Fruit fly (Drosophila melanogaster) whole organism, embryonic: Measurements from ENCODE around the gene E2f1.

ENCODE experiments used
- Atf-2 ChIP-seq: fragments of 200-800 bp; sonication (Bioruptor generic); optimal IDR thresholded peaks from 2 replicates; lab custom pipeline; 2016; ENCODE audit warnings: missing biosample characterization, missing genetic modification characterization
- Blimp-1 ChIP-seq: fragments of 200-800 bp; sonication (Bioruptor generic); optimal IDR thresholded peaks from 3 replicates; lab custom pipeline; 2018; ENCODE audit warnings: missing biosample characterization, missing genetic modification characterization, mild to moderate bottlenecking, moderate library complexity, missing genetic modification reagents
- BtbVII ChIP-seq: fragments of 200-800 bp; sonication (Bioruptor generic); optimal IDR thresholded peaks from 3 replicates; lab custom pipeline; 2017; ENCODE audit warnings: missing biosample characterization, mild to moderate bottlenecking, missing genetic modification characterization
- CG10267 ChIP-seq: fragments of 200-800 bp; sonication (Bioruptor generic); optimal IDR thresholded peaks from 2 replicates; lab custom pipeline; 2018; ENCODE audit warnings: missing biosample characterization, mild to moderate bottlenecking, missing genetic modification characterization, moderate library complexity
- CG10431 ChIP-seq: fragments of 200-800 bp; sonication (Bioruptor generic); optimal IDR thresholded peaks from 3 replicates; lab custom pipeline; 2018; ENCODE audit warnings: missing biosample characterization, mild to moderate bottlenecking, missing genetic modification characterization
- CG12219 ChIP-seq: fragments of 200-800 bp; sonication (Bioruptor generic); optimal IDR thresholded peaks from 3 replicates; lab custom pipeline; 2018; ENCODE audit warnings: missing biosample characterization, mild to moderate bottlenecking, missing genetic modification characterization
- CG13296 ChIP-seq: fragments of 200-800 bp; sonication (Bioruptor generic); optimal IDR thresholded peaks from 3 replicates; lab custom pipeline; 2018; ENCODE audit warnings: missing biosample characterization, mild to moderate bottlenecking, missing genetic modification characterization
- CG1647 ChIP-seq: fragments of 200-800 bp; sonication (Bioruptor generic); optimal IDR thresholded peaks from 3 replicates; lab custom pipeline; 2016; ENCODE audit warnings: missing biosample characterization, missing genetic modification characterization
- CG17829 ChIP-seq: fragments of 200-800 bp; optimal IDR thresholded peaks from 2 replicates; lab custom pipeline; 2019; ENCODE audit warnings: missing biosample characterization, mild to moderate bottlenecking, missing genetic modification characterization, moderate library complexity
- CG2116 ChIP-seq: fragments of 200-800 bp; sonication (Bioruptor generic); optimal IDR thresholded peaks from 3 replicates; lab custom pipeline; 2018; ENCODE audit warnings: missing biosample characterization, mild to moderate bottlenecking, missing genetic modification characterization
- CG31441 ChIP-seq: fragments of 200-800 bp; sonication (Bioruptor generic); IDR thresholded peaks from 2 replicates; pipeline ENCODE4 v1.3.6; 2022; ENCODE audit warnings: missing biosample characterization, missing genetic modification characterization
- CG43689 ChIP-seq: fragments of 200-800 bp; sonication (Bioruptor generic); IDR thresholded peaks from 2 replicates; pipeline ENCODE4 v1.3.6; 2022; ENCODE audit warnings: missing biosample characterization, missing genetic modification characterization
- CG6765 ChIP-seq: fragments of 200-800 bp; sonication (Bioruptor generic); optimal IDR thresholded peaks from 3 replicates; lab custom pipeline; 2017; ENCODE audit warnings: missing biosample characterization, mild to moderate bottlenecking, missing genetic modification characterization
- CG7556 ChIP-seq: fragments of 200-800 bp; sonication (Bioruptor generic); optimal IDR thresholded peaks from 2 replicates; lab custom pipeline; 2017; ENCODE audit warnings: missing biosample characterization, mild to moderate bottlenecking, missing genetic modification characterization
- CG7786 ChIP-seq: fragments of 200-800 bp; sonication (Bioruptor generic); optimal IDR thresholded peaks from 2 replicates; lab custom pipeline; 2016; ENCODE audit warnings: missing biosample characterization, missing genetic modification characterization
- CG9437 ChIP-seq: fragments of 200-800 bp; sonication (Bioruptor generic); optimal IDR thresholded peaks from 2 replicates; lab custom pipeline; 2018; ENCODE audit warnings: missing biosample characterization, mild to moderate bottlenecking, missing genetic modification characterization
- CG9797 ChIP-seq: fragments of 200-800 bp; sonication (Bioruptor generic); optimal IDR thresholded peaks from 3 replicates; lab custom pipeline; 2018; ENCODE audit warnings: missing biosample characterization, mild to moderate bottlenecking, missing genetic modification characterization
- CoRest ChIP-seq: fragments of 200-800 bp; sonication (Bioruptor generic); optimal IDR thresholded peaks from 3 replicates; lab custom pipeline; 2018; ENCODE audit warnings: missing biosample characterization, mild to moderate bottlenecking, missing genetic modification characterization, moderate library complexity
- D ChIP-seq, 2 experiments: fragments of 200-800 bp in 1 of 2; fragments of >200 bp in 1 of 2; sonication (Bioruptor generic) in 1 of 2; optimal IDR thresholded peaks; 2 replicates in 1 of 2; 3 replicates in 1 of 2; lab custom pipeline; 2017; ENCODE audit warnings: mild to moderate bottlenecking in 1 of 2, missing biosample characterization in 1 of 2, missing genetic modification characterization in 1 of 2, missing genetic modification reagents in 1 of 2
- Dip3 ChIP-seq: fragments of 200-800 bp; sonication (Bioruptor generic); optimal IDR thresholded peaks from 3 replicates; lab custom pipeline; 2016; ENCODE audit warnings: missing biosample characterization, missing genetic modification characterization
- Ets65A ChIP-seq: fragments of 200-800 bp; sonication (Bioruptor generic); peaks from one replicate; lab custom pipeline; 2016; ENCODE audit warnings: missing biosample characterization, missing genetic modification characterization
- HHEX ChIP-seq: fragments of 200-800 bp; sonication (Bioruptor generic); optimal IDR thresholded peaks from 3 replicates; lab custom pipeline; 2017; ENCODE audit warnings: missing biosample characterization, mild to moderate bottlenecking, missing genetic modification characterization, missing genetic modification reagents
- Hmx ChIP-seq: fragments of 200-800 bp; sonication (Bioruptor generic); optimal IDR thresholded peaks from 2 replicates; lab custom pipeline; 2016; ENCODE audit warnings: missing biosample characterization, missing genetic modification characterization
- Hsf ChIP-seq: fragments of 200-800 bp; sonication (Bioruptor generic); optimal IDR thresholded peaks from 3 replicates; lab custom pipeline; 2016; ENCODE audit warnings: missing biosample characterization, missing genetic modification characterization
- Lim3 ChIP-seq: fragments of 200-800 bp; sonication (Bioruptor generic); IDR thresholded peaks from 2 replicates; pipeline ENCODE4 v1.3.6; 2022; ENCODE audit warnings: missing biosample characterization, missing genetic modification characterization
- NC2β ChIP-seq: fragments of 200-800 bp; sonication (Bioruptor generic); optimal IDR thresholded peaks from 2 replicates; lab custom pipeline; 2016; ENCODE audit warnings: missing biosample characterization, missing genetic modification characterization
- Oli ChIP-seq: fragments of 200-800 bp; sonication (Bioruptor generic); optimal IDR thresholded peaks from 2 replicates; lab custom pipeline; 2018; ENCODE audit warnings: missing biosample characterization, mild to moderate bottlenecking, missing genetic modification characterization, moderate library complexity
- Ptx1 ChIP-seq: fragments of 200-800 bp; sonication (Bioruptor generic); IDR thresholded peaks from 2 replicates; pipeline ENCODE4 v1.3.6; 2022; ENCODE audit warnings: missing biosample characterization, missing genetic modification characterization
- TFAM ChIP-seq: fragments of 200-800 bp; sonication (Bioruptor generic); optimal IDR thresholded peaks from 2 replicates; lab custom pipeline; 2017; ENCODE audit warnings: missing biosample characterization, missing genetic modification characterization, inconsistent platforms
- bbx ChIP-seq: fragments of 200-800 bp; sonication (Bioruptor generic); IDR thresholded peaks from 2 replicates; pipeline ENCODE4 v1.3.6; 2022; ENCODE audit warnings: missing biosample characterization, missing genetic modification characterization; ENCODE audit not compliant: partially characterized antibody
- bowl ChIP-seq: fragments of 200-800 bp; sonication (Bioruptor generic); IDR thresholded peaks from 2 replicates; pipeline ENCODE4 v1.3.6; 2022; ENCODE audit warnings: missing biosample characterization, missing genetic modification characterization
- cas ChIP-seq: fragments of 200-800 bp; sonication (Bioruptor generic); IDR thresholded peaks from 2 replicates; pipeline ENCODE4 v1.3.6; 2022; ENCODE audit warnings: missing biosample characterization, missing genetic modification characterization
- crol ChIP-seq: fragments of 200-800 bp; sonication (Bioruptor generic); IDR thresholded peaks from 2 replicates; pipeline ENCODE4 v1.3.6; 2022; ENCODE audit warnings: missing biosample characterization, missing genetic modification characterization
- cwo ChIP-seq: fragments of 200-800 bp; sonication (Bioruptor generic); optimal IDR thresholded peaks from 3 replicates; lab custom pipeline; 2017; ENCODE audit warnings: missing biosample characterization, missing genetic modification characterization, mild to moderate bottlenecking, moderate library complexity, missing genetic modification reagents
- ems ChIP-seq: fragments of 200-800 bp; sonication (Bioruptor generic); optimal IDR thresholded peaks from 3 replicates; lab custom pipeline; 2016; ENCODE audit warnings: missing biosample characterization, missing genetic modification characterization
- en ChIP-seq: fragments of 200-800 bp; sonication (Bioruptor generic); optimal IDR thresholded peaks from 2 replicates; lab custom pipeline; 2016; ENCODE audit warnings: missing biosample characterization, missing genetic modification characterization
- fu2 ChIP-seq: fragments of 200-800 bp; sonication (Bioruptor generic); optimal IDR thresholded peaks from 2 replicates; lab custom pipeline; 2016; ENCODE audit warnings: missing biosample characterization, missing genetic modification characterization
- gem ChIP-seq: fragments of 200-800 bp; sonication (Bioruptor generic); optimal IDR thresholded peaks from 2 replicates; lab custom pipeline; 2019; ENCODE audit warnings: missing biosample characterization, mild to moderate bottlenecking, missing genetic modification characterization, moderate library complexity
- grau ChIP-seq: fragments of 200-800 bp; optimal IDR thresholded peaks from 3 replicates; lab custom pipeline; 2019; ENCODE audit warnings: missing biosample characterization, mild to moderate bottlenecking, missing genetic modification characterization, moderate library complexity
- hbn ChIP-seq: fragments of 200-800 bp; sonication (Bioruptor generic); IDR thresholded peaks from 2 replicates; pipeline ENCODE4 v1.3.6; 2022; ENCODE audit warnings: missing biosample characterization, missing genetic modification characterization; ENCODE audit not compliant: partially characterized antibody
- ken ChIP-seq: fragments of 200-800 bp; sonication (Bioruptor generic); IDR thresholded peaks from 3 replicates; pipeline ENCODE4 v1.3.6; 2022; ENCODE audit warnings: missing biosample characterization, missing genetic modification characterization
- kni ChIP-seq: fragments of 200-800 bp; sonication (Bioruptor generic); optimal IDR thresholded peaks from 3 replicates; lab custom pipeline; 2017; ENCODE audit warnings: mild to moderate bottlenecking, missing biosample characterization, missing genetic modification reagents, missing genetic modification characterization
- p53 ChIP-seq: fragments of 200-800 bp; sonication (Bioruptor generic); optimal IDR thresholded peaks from 2 replicates; lab custom pipeline; 2016; ENCODE audit warnings: missing biosample characterization, missing genetic modification characterization
- pan ChIP-seq, 4 experiments: fragments of >200 bp in 3 of 4; fragments of 200-800 bp in 1 of 4; sonication (Bioruptor generic) in 1 of 4; optimal IDR thresholded peaks in 3 of 4; IDR thresholded peaks in 1 of 4; 2 replicates each; pipeline versions ENCODE4 v1.3.6 to Lab custom; 2017 to 2022; ENCODE audit warnings: missing biosample characterization in 2 of 4, missing genetic modification characterization in 2 of 4, mixed read lengths in 1 of 4
- phol ChIP-seq: fragments of 200-800 bp; sonication (Bioruptor generic); optimal IDR thresholded peaks from 3 replicates; lab custom pipeline; 2018; ENCODE audit warnings: missing biosample characterization, mild to moderate bottlenecking, missing genetic modification characterization, moderate library complexity
- tin ChIP-seq: fragments of 200-800 bp; sonication (Bioruptor generic); optimal IDR thresholded peaks from 3 replicates; lab custom pipeline; 2016; ENCODE audit warnings: missing biosample characterization, missing genetic modification characterization
- unpg ChIP-seq: fragments of 200-800 bp; sonication (Bioruptor generic); optimal IDR thresholded peaks from 3 replicates; lab custom pipeline; 2018; ENCODE audit warnings: missing biosample characterization, mild to moderate bottlenecking, missing genetic modification characterization, moderate library complexity
- vvl ChIP-seq: fragments of 200-800 bp; sonication (Bioruptor generic); IDR thresholded peaks from 2 replicates; pipeline ENCODE4 v1.3.6; 2022; ENCODE audit warnings: missing biosample characterization, missing genetic modification characterization
- wor ChIP-seq: fragments of 200-800 bp; sonication (Bioruptor generic); IDR thresholded peaks from 2 replicates; pipeline ENCODE4 v1.3.6; 2022; ENCODE audit warnings: missing biosample characterization, missing genetic modification characterization

E2f1 gene

DNA sequence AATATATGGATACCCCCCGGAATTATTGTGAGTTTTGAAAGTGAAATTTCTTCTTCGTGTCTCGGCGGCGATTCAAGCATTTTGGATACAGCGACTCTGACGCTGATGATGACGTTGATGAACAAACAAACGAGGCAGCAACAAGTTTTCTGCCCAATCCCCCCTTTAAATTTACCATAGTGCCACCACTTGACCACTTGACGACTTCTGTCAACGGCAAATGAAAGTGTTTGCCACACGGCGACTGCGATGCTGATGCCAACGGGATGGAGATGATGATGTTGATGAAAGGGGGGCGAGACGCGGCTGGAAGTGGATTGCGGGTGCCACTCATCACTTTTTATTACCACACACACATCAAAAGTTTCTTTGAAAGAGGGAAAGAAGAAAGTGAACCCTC is 39.8 kb upstream of the E2f1 start:
- TF ChIP-seq CG2116 (GFP tag; lab: Kevin White, UChicago) (no peak), vvl (GFP tag; lab: Robert Waterston, UW) (0 out of 2 replicates have a peak, but pooled peaks have one; percentile 9), CG31441 (no peak), CG9797 (GFP tag; lab: Kevin White, UChicago) (no peak), CG6765 (GFP tag; lab: Kevin White, UChicago) (no peak), CG7786 (no peak), NC2β (GFP tag; lab: Kevin White, UChicago) (no peak), ems (GFP tag; lab: Kevin White, UChicago) (no peak), bbx (GFP tag; lab: Robert Waterston, UW) (no peak), crol (GFP tag; lab: Robert Waterston, UW) (peak; percentile 17; the same call in 1 of the 2 replicates), Ets65A (GFP tag; lab: Kevin White, UChicago) (peak; percentile 55), TFAM (GFP tag; lab: Kevin White, UChicago) (no peak), CG10431 (GFP tag; lab: Kevin White, UChicago) (no peak), kni (GFP tag; lab: Kevin White, UChicago) (peak; percentile 6), BtbVII (no peak), Lim3 (GFP tag; lab: Robert Waterston, UW) (no peak), hbn (no peak), en (GFP tag; lab: Kevin White, UChicago) (no peak), pan (optimal IDR thresholded peaks at IDR 0.05; lab: Kevin White, UChicago) (no peak), pan (GFP tag; optimal IDR thresholded peaks at IDR 0.05 in 1 of 2, IDR thresholded peaks at IDR 0.05 in 1 of 2) (peak in 1 of 2 experiments; percentile 8), Dip3 (no peak), CG10267 (tag; lab: Kevin White, UChicago) (no peak), Blimp-1 (GFP tag; lab: Kevin White, UChicago) (peak; percentile 93)

DNA sequence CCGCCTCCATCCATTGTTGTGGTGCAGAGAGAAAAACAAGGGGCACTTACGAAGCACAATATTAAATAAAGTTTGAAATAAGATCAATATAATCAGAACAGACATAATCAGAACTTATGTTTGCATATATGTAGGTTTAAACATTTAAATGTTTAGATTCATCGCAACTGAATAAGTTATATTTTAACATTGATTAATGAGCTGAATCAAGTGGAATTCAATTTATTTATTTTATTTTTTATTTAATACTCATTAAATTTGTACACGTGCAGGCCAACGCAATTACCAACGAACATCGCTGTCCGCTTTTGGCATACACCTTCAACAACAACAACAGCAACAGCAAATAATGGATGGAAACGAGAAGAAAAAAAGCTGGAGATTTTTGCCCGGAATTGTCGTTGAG is 38.2 kb upstream of the E2f1 start:
- no peak for TF ChIP-seq fu2
- no peak for TF ChIP-seq Hsf (GFP tag; lab: Kevin White, UChicago)
- peak; percentile 55 for TF ChIP-seq grau (tag; lab: Kevin White, UChicago)
- peak; percentile 38; the same call in 1 of the 2 replicates for TF ChIP-seq Ptx1 (GFP tag; lab: Robert Waterston, UW)
- TF ChIP-seq ken (GFP tag; lab: Robert Waterston, UW): no peak
- no peak for TF ChIP-seq Hmx (GFP tag; lab: Kevin White, UChicago)
- no peak for TF ChIP-seq D (optimal IDR thresholded peaks at IDR 0.05; lab: Kevin White, UChicago)
- peak; percentile 18 for TF ChIP-seq D (GFP tag; optimal IDR thresholded peaks at IDR 0.05; lab: Kevin White, UChicago)
- peak; percentile 53 for TF ChIP-seq unpg (GFP tag; lab: Kevin White, UChicago)
- TF ChIP-seq CG43689 (GFP tag; lab: Robert Waterston, UW): no peak
- peak; percentile 70 for TF ChIP-seq gem (tag; lab: Kevin White, UChicago)
- peak; percentile 40 for TF ChIP-seq HHEX
- TF ChIP-seq cwo (GFP tag; lab: Kevin White, UChicago): peak; percentile 7
- peak; percentile 6 for TF ChIP-seq CG9437 (GFP tag; lab: Kevin White, UChicago)
- no peak for TF ChIP-seq Atf-2 (GFP tag; lab: Kevin White, UChicago)
- no peak for TF ChIP-seq hbn
- no peak for TF ChIP-seq cas
- peak; percentile 55 for TF ChIP-seq Oli (tag; lab: Kevin White, UChicago)
- peak; percentile 10 for TF ChIP-seq CG1647
- peak; percentile 54 for TF ChIP-seq phol (tag; lab: Kevin White, UChicago)
- no peak for TF ChIP-seq CG12219 (GFP tag; lab: Kevin White, UChicago)
- peak; percentile 59 for TF ChIP-seq CoRest (tag; lab: Kevin White, UChicago)
- no peak for TF ChIP-seq p53 (GFP tag; lab: Kevin White, UChicago)
- TF ChIP-seq CG13296 (GFP tag; lab: Kevin White, UChicago): peak; percentile 24
- TF ChIP-seq CG17829 (tag; lab: Kevin White, UChicago): peak; percentile 22
- TF ChIP-seq vvl (GFP tag; lab: Robert Waterston, UW): 0 out of 2 replicates have a peak, but pooled peaks have one; percentile 18
- TF ChIP-seq CG7556: peak; percentile 53
- TF ChIP-seq CG10431 (GFP tag; lab: Kevin White, UChicago): no peak
- TF ChIP-seq CG10267 (tag; lab: Kevin White, UChicago): peak; percentile 2
- no peak for TF ChIP-seq bowl (GFP tag; lab: Robert Waterston, UW)
- TF ChIP-seq wor (GFP tag; lab: Robert Waterston, UW): peak; percentile 34; the same call in 1 of the 2 replicates
- no peak for TF ChIP-seq tin (GFP tag; lab: Kevin White, UChicago)
